Worm (Caenorhabditis elegans) whole organism, L4/young adult: ENCODE measurements around the gene tat-4.

Source experiments
- W03F9.2 ChIP-seq: fragments of 150-350 bp; optimal IDR thresholded peaks from 2 replicates; lab custom pipeline; 2014; ENCODE audit warnings: missing biosample characterization, missing genetic modification characterization
- dao-5 ChIP-seq: sonication (generic microtip); optimal IDR thresholded peaks from 2 replicates; lab custom pipeline; 2016; ENCODE audit warnings: missing genotype, missing genetic modification characterization, moderate library complexity, missing compliant biosample characterization
- him-1 ChIP-seq: sonication (generic microtip); optimal IDR thresholded peaks from 2 replicates; lab custom pipeline; 2016; ENCODE audit warnings: missing genotype, missing genetic modification reagents, missing genetic modification characterization, missing compliant biosample characterization

The tat-4 gene

DNA sequence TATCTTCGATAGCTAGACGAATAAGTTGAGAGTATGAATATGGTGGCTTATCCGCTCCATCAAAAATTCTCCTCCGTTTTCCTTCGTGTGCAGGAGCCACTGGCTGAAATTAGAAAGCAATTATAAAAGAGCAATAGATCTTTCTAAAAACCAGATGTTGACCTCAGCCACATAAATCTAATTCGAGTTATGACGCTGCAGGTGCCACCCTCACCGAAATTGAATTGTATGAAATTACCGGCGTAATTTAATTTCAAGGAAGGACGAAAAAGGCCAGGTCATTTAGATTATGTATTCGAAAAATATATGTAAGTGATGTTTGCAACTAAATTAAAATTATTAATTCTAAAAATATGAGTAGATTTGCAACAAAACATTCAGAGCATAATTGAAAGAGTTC lies 53.3 kb downstream of the tat-4 start:
- TF ChIP-seq dao-5 (tag; lab: Kevin White, UChicago) (no peak), him-1 (tag; lab: Kevin White, UChicago) (no peak), W03F9.2 (tag; lab: Kevin White, UChicago) (no peak)
